Fruit fly (Drosophila melanogaster) whole organism, adult: ENCODE results near the gene CG11586.

Experiments used
- CG11617 ChIP-seq: fragments of 200-800 bp; sonication (Bioruptor generic); optimal IDR thresholded peaks from 2 replicates; lab custom pipeline; 2017; ENCODE audit warnings: mild to moderate bottlenecking, missing biosample characterization, missing genetic modification reagents, missing genetic modification characterization
- CG12768 ChIP-seq: fragments of 200-800 bp; sonication (Bioruptor generic); optimal IDR thresholded peaks from 2 replicates; lab custom pipeline; 2017; ENCODE audit warnings: missing biosample characterization, missing genetic modification characterization, mild to moderate bottlenecking, moderate library complexity, missing genetic modification reagents
- CG14711 ChIP-seq: fragments of 200-800 bp; sonication (Bioruptor generic); optimal IDR thresholded peaks from 2 replicates; lab custom pipeline; 2018; ENCODE audit warnings: missing biosample characterization, mild to moderate bottlenecking, missing genetic modification characterization, moderate library complexity
- CG5204 ChIP-seq: fragments of 200-800 bp; sonication (Bioruptor generic); optimal IDR thresholded peaks from 2 replicates; lab custom pipeline; 2016; ENCODE audit warnings: missing biosample characterization, missing genetic modification characterization
- CG7045 ChIP-seq: fragments of 200-800 bp; sonication (Bioruptor generic); optimal IDR thresholded peaks from 2 replicates; lab custom pipeline; 2017; ENCODE audit warnings: missing biosample characterization, mild to moderate bottlenecking, missing genetic modification characterization
- Clk ChIP-seq: fragments of 200-800 bp; sonication (Bioruptor generic); optimal IDR thresholded peaks from 2 replicates; lab custom pipeline; 2017; ENCODE audit warnings: missing biosample characterization, missing genetic modification characterization
- Hr96 ChIP-seq: fragments of 200-800 bp; sonication (Bioruptor generic); optimal IDR thresholded peaks from 2 replicates; lab custom pipeline; 2016; ENCODE audit warnings: missing biosample characterization, missing genetic modification characterization
- Mnt ChIP-seq: fragments of 200-800 bp; sonication (Bioruptor generic); optimal IDR thresholded peaks from 2 replicates; lab custom pipeline; 2016; ENCODE audit warnings: missing biosample characterization, mild to moderate bottlenecking, missing genetic modification characterization
- kay ChIP-seq: fragments of 200-800 bp; sonication (Bioruptor generic); peaks from one replicate; lab custom pipeline; 2016; ENCODE audit warnings: missing biosample characterization, missing genetic modification characterization, borderline replicate concordance
- pad ChIP-seq: fragments of 200-800 bp; sonication (Bioruptor generic); optimal IDR thresholded peaks from 3 replicates; lab custom pipeline; 2017; ENCODE audit warnings: missing biosample characterization, missing genetic modification characterization, mild to moderate bottlenecking, moderate library complexity, missing genetic modification reagents
- tj ChIP-seq: fragments of 200-800 bp; sonication (Bioruptor generic); optimal IDR thresholded peaks from 3 replicates; lab custom pipeline; 2017; ENCODE audit warnings: missing biosample characterization, mild to moderate bottlenecking, missing genetic modification characterization, moderate library complexity

DNA sequence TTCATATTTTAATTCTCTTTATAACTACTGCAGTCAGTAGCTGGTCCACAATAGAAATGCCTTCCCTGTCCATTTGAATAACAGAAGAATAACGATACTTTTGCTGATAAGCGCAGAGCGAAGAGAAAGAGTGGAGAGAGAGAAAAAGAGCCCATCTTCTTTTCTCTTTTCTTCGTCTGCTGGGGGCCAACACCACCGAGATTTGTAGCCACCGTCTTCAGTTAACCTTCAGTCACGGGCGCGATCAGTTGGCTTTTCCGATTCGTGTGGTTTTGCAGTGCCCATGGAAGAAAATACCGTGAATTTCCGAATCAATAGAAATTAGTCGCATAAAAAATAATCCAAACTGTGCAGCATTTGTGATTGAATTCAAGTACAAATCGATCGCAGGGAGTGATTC lies 1.2 kb upstream of the CG11586 start, which contains the start of gene CG1273:
- TF ChIP-seq kay (no peak), CG11617 (no peak), Hr96 (GFP tag; lab: Kevin White, UChicago) (no peak), CG7045 (GFP tag; lab: Kevin White, UChicago) (no peak), CG5204 (GFP tag; lab: Kevin White, UChicago) (no peak), Clk (GFP tag; lab: Kevin White, UChicago) (no peak), CG14711 (tag; lab: Kevin White, UChicago) (no peak), pad (GFP tag; lab: Kevin White, UChicago) (no peak), tj (no peak), Mnt (GFP tag; lab: Kevin White, UChicago) (no peak), CG12768 (GFP tag; lab: Kevin White, UChicago) (no peak)
